Fruit fly (Drosophila melanogaster) whole organism, pupa: ENCODE results near the gene CG2211.

Source experiments
- CG10348 ChIP-seq: fragments of 200-800 bp; sonication (Bioruptor generic); IDR thresholded peaks from 2 replicates; pipeline ENCODE4 v1.3.6; 2022; ENCODE audit warnings: missing biosample characterization, missing genetic modification characterization
- CG12605 ChIP-seq: fragments of 200-800 bp; sonication (Bioruptor generic); IDR thresholded peaks from 2 replicates; pipeline ENCODE4 v1.3.6; 2022; ENCODE audit warnings: missing biosample characterization, missing genetic modification characterization
- CG13204 ChIP-seq: fragments of 200-800 bp; sonication (Bioruptor generic); optimal IDR thresholded peaks from 2 replicates; lab custom pipeline; 2018; ENCODE audit warnings: missing biosample characterization, mild to moderate bottlenecking, missing genetic modification characterization, moderate library complexity
- CG14655 ChIP-seq: fragments of 200-800 bp; sonication (Bioruptor generic); optimal IDR thresholded peaks from 3 replicates; lab custom pipeline; 2017; ENCODE audit warnings: mild to moderate bottlenecking, missing biosample characterization, missing genetic modification reagents, missing genetic modification characterization
- CG15710 ChIP-seq: fragments of 200-800 bp; sonication (Bioruptor generic); optimal IDR thresholded peaks from 2 replicates; lab custom pipeline; 2018; ENCODE audit warnings: missing biosample characterization, mild to moderate bottlenecking, missing genetic modification characterization, moderate library complexity
- CG17806 ChIP-seq: fragments of 200-800 bp; sonication (Bioruptor generic); optimal IDR thresholded peaks from 2 replicates; lab custom pipeline; 2018; ENCODE audit warnings: missing biosample characterization, mild to moderate bottlenecking, missing genetic modification characterization, moderate library complexity
- CG32121 ChIP-seq: fragments of 200-800 bp; sonication (Bioruptor generic); IDR thresholded peaks from 2 replicates; pipeline ENCODE4 v1.3.6; 2022; ENCODE audit warnings: missing biosample characterization, missing genetic modification characterization
- CG34367 ChIP-seq: fragments of 200-800 bp; sonication (Bioruptor generic); optimal IDR thresholded peaks from 2 replicates; lab custom pipeline; 2018; ENCODE audit warnings: missing biosample characterization, mild to moderate bottlenecking, missing genetic modification characterization
- CG4496 ChIP-seq: fragments of 200-800 bp; sonication (Bioruptor generic); IDR thresholded peaks from 3 replicates; pipeline ENCODE4 v1.3.6; 2022; ENCODE audit warnings: missing biosample characterization, missing genetic modification characterization
- CG8159 ChIP-seq: fragments of 200-800 bp; sonication (Bioruptor generic); optimal IDR thresholded peaks from 3 replicates; lab custom pipeline; 2018; ENCODE audit warnings: missing biosample characterization, mild to moderate bottlenecking, missing genetic modification characterization, moderate library complexity
- CG8301 ChIP-seq: fragments of 200-800 bp; sonication (Bioruptor generic); optimal IDR thresholded peaks from 2 replicates; lab custom pipeline; 2018; ENCODE audit warnings: missing biosample characterization, mild to moderate bottlenecking, missing genetic modification characterization
- CG9948 ChIP-seq: fragments of 200-800 bp; sonication (Bioruptor generic); optimal IDR thresholded peaks from 2 replicates; lab custom pipeline; 2018; ENCODE audit warnings: missing biosample characterization, mild to moderate bottlenecking, missing genetic modification characterization, moderate library complexity
- D1 ChIP-seq: fragments of 200-800 bp; sonication (Bioruptor generic); optimal IDR thresholded peaks from 2 replicates; lab custom pipeline; 2018; ENCODE audit warnings: missing biosample characterization, mild to moderate bottlenecking, missing genetic modification characterization, moderate library complexity
- EcR ChIP-seq: fragments of 200-800 bp; sonication (Bioruptor generic); optimal IDR thresholded peaks from 3 replicates; lab custom pipeline; 2019; ENCODE audit warnings: missing biosample characterization, missing genetic modification characterization, mild to moderate bottlenecking, moderate library complexity, missing genetic modification reagents
- Ets98B ChIP-seq: fragments of 200-800 bp; sonication (Bioruptor generic); IDR thresholded peaks from 2 replicates; pipeline ENCODE4 v1.3.6; 2022; ENCODE audit warnings: missing biosample characterization, missing genetic modification characterization
- Pif1A ChIP-seq: fragments of 200-800 bp; sonication (Bioruptor generic); optimal IDR thresholded peaks from 3 replicates; lab custom pipeline; 2016; ENCODE audit warnings: missing biosample characterization, missing genetic modification characterization
- Pif1B ChIP-seq: fragments of 200-800 bp; sonication (Bioruptor generic); optimal IDR thresholded peaks from 3 replicates; lab custom pipeline; 2016; ENCODE audit warnings: missing biosample characterization, missing genetic modification characterization
- Snoo ChIP-seq: fragments of 200-800 bp; sonication (Bioruptor generic); optimal IDR thresholded peaks from 3 replicates; lab custom pipeline; 2017; ENCODE audit warnings: missing biosample characterization, mild to moderate bottlenecking, missing genetic modification characterization, inconsistent platforms
- fd96Ca ChIP-seq: fragments of 200-800 bp; sonication (Bioruptor generic); IDR thresholded peaks from 3 replicates; pipeline ENCODE4 v1.3.6; 2022; ENCODE audit warnings: missing biosample characterization, missing genetic modification characterization
- gl ChIP-seq: fragments of 200-800 bp; sonication (Bioruptor generic); optimal IDR thresholded peaks from 2 replicates; lab custom pipeline; 2018; ENCODE audit warnings: missing biosample characterization, mild to moderate bottlenecking, missing genetic modification characterization
- rn ChIP-seq: fragments of 200-800 bp; sonication (Bioruptor generic); IDR thresholded peaks from 2 replicates; pipeline ENCODE4 v1.3.6; 2022; ENCODE audit warnings: missing biosample characterization, missing genetic modification characterization

Gene CG2211

DNA sequence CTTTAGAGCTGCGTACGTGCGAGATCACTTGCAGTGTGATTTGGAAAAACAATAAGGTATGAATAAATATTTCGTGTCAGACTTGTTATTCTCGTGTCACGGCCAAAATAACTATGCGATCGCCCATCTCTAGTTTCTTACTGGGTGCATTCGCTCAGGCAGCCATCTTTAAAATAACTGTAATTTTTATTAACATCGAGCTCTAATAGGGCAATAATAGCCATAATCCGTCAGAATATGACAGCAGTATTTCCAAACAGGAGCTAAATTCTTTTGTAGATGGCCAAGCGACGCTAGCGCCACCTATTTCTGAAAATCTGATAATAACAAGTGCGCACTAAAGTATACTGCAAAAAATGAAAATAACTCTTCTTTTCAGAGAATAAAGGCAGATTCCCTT is 16.9 kb upstream of the CG2211 start:
- TF ChIP-seq Snoo (tag; lab: Kevin White, UChicago), result no peak
- no peak for TF ChIP-seq CG17806 (tag; lab: Kevin White, UChicago)
- TF ChIP-seq EcR, result peak; percentile 31
- TF ChIP-seq CG34367 (tag; lab: Kevin White, UChicago), result no peak
- no peak for TF ChIP-seq Pif1B (GFP tag; lab: Kevin White, UChicago)
- TF ChIP-seq D1 (tag; lab: Kevin White, UChicago), result peak; percentile 32
- no peak for TF ChIP-seq CG8301 (tag; lab: Kevin White, UChicago)
- no peak for TF ChIP-seq CG10348
- no peak for TF ChIP-seq CG12605
- no peak for TF ChIP-seq CG8159 (tag; lab: Kevin White, UChicago)
- TF ChIP-seq CG14655 (GFP tag; lab: Kevin White, UChicago), result no peak
- TF ChIP-seq gl, result no peak
- TF ChIP-seq Pif1A, result no peak
- TF ChIP-seq CG9948 (tag; lab: Kevin White, UChicago), result no peak
- TF ChIP-seq CG13204 (GFP tag; lab: Kevin White, UChicago), result no peak
- no peak for TF ChIP-seq CG32121 (GFP tag; lab: Robert Waterston, UW)
- TF ChIP-seq fd96Ca (GFP tag; lab: Robert Waterston, UW), result 0 out of 3 replicates have a peak, but pooled peaks have one; percentile 3
- 0 out of 3 replicates have a peak, but pooled peaks have one; percentile 10 for TF ChIP-seq CG4496 (GFP tag; lab: Robert Waterston, UW)
- TF ChIP-seq rn (GFP tag; lab: Robert Waterston, UW), result no peak
- TF ChIP-seq Ets98B (GFP tag; lab: Robert Waterston, UW), result 0 out of 2 replicates have a peak, but pooled peaks have one; percentile 19
- no peak for TF ChIP-seq CG15710 (tag; lab: Kevin White, UChicago)

dm6 chr3L:1350924-1351215 is 15.7 kb upstream of the CG2211 start, which contains the start of gene CG9166:
CG9166 (plus strand) TSS chr3L:1351116.
- TF ChIP-seq CG4496 (GFP tag; lab: Robert Waterston, UW), result no peak
- no peak for TF ChIP-seq CG8301 (tag; lab: Kevin White, UChicago)
- no peak for TF ChIP-seq CG13204 (GFP tag; lab: Kevin White, UChicago)
- TF ChIP-seq CG12605, result no peak
- TF ChIP-seq CG14655 (GFP tag; lab: Kevin White, UChicago), result no peak
- no peak for TF ChIP-seq Ets98B (GFP tag; lab: Robert Waterston, UW)
- no peak for TF ChIP-seq CG10348
- TF ChIP-seq CG8159 (tag; lab: Kevin White, UChicago), result no peak
- no peak for TF ChIP-seq Snoo (tag; lab: Kevin White, UChicago)
- no peak for TF ChIP-seq EcR
- no peak for TF ChIP-seq CG9948 (tag; lab: Kevin White, UChicago)
- no peak for TF ChIP-seq CG32121 (GFP tag; lab: Robert Waterston, UW)
- TF ChIP-seq D1 (tag; lab: Kevin White, UChicago), result no peak
- TF ChIP-seq CG17806 (tag; lab: Kevin White, UChicago), result no peak
- no peak for TF ChIP-seq Pif1B (GFP tag; lab: Kevin White, UChicago)
- TF ChIP-seq gl, result no peak
- TF ChIP-seq rn (GFP tag; lab: Robert Waterston, UW), result no peak
- TF ChIP-seq Pif1A, result no peak
- no peak for TF ChIP-seq CG15710 (tag; lab: Kevin White, UChicago)
- TF ChIP-seq CG34367 (tag; lab: Kevin White, UChicago), result no peak

dm6 chr3L:1349942-1350923 is 15.1 kb upstream of the CG2211 start:
- TF ChIP-seq Pif1B (GFP tag; lab: Kevin White, UChicago) (no peak), CG17806 (tag; lab: Kevin White, UChicago) (peak; percentile 4), CG15710 (tag; lab: Kevin White, UChicago) (peak; percentile 24), CG32121 (GFP tag; lab: Robert Waterston, UW) (no peak), Pif1A (peak; percentile 36), CG13204 (GFP tag; lab: Kevin White, UChicago) (no peak), Ets98B (GFP tag; lab: Robert Waterston, UW) (peak; percentile 40; the same call in 1 of the 2 replicates), CG8301 (tag; lab: Kevin White, UChicago) (no peak), Snoo (tag; lab: Kevin White, UChicago) (peak; percentile 28), fd96Ca (GFP tag; lab: Robert Waterston, UW) (no peak), CG8159 (tag; lab: Kevin White, UChicago) (peak; percentile 41)

- TF ChIP-seq gl, result no peak
- TF ChIP-seq CG34367 (tag; lab: Kevin White, UChicago), result no peak
- TF ChIP-seq Snoo (tag; lab: Kevin White, UChicago), result no peak
- TF ChIP-seq EcR, result no peak
- TF ChIP-seq CG4496 (GFP tag; lab: Robert Waterston, UW), result 0 out of 3 replicates have a peak, but pooled peaks have one; percentile 7
- TF ChIP-seq fd96Ca (GFP tag; lab: Robert Waterston, UW), result peak; percentile 26; the same call in 1 of the 3 replicates
- no peak for TF ChIP-seq rn (GFP tag; lab: Robert Waterston, UW)
Measured at dm6 chr3L:1349397-1349796, 14.2 kb upstream of the CG2211 start.

- TF ChIP-seq CG8301 (tag; lab: Kevin White, UChicago) (no peak), CG34367 (tag; lab: Kevin White, UChicago) (no peak)
Measured at dm6 chr3L:1348935-1349334, 13.8 kb upstream of the CG2211 start.
